Worm (Caenorhabditis elegans): ENCODE measurements around the gene K04A8.1.

DNA sequence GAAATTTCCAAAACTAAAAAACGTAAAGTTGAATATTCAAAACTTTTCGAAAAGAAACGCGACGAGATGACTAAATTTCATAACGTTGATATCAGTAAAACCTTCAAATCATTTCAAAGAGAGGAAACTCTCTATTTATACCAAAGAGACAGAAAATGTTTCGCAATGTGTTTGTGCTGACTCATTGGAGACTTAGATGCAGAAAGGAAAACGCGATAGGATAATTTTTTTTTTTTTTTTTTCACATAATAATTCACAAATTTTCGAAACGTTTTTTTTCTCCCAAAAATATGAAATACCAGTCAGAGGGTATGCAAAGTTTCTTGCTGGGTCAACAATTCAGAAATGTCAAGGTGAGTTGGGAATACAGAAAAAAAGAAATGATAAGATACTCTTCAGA is 40.1 kb downstream of the K04A8.1 start:
- TF ChIP-seq nhr-42 (GFP tag; IDR thresholded peaks at IDR 0.05): no peak
- TF ChIP-seq lin-13 (GFP tag; optimal IDR thresholded peaks at IDR 0.05): no peak
- TF ChIP-seq lin-38 (GFP tag; IDR thresholded peaks at IDR 0.05): no peak; the same call in 1 of the 2 replicates
- TF ChIP-seq ZK546.5 (tag; optimal IDR thresholded peaks at IDR 0.05): no peak
- TF ChIP-seq lsy-2 (tag; optimal IDR thresholded peaks at IDR 0.05): peak in 1 of 2 experiments; percentile 46
- no peak; the same call in 1 of the 2 replicates for TF ChIP-seq pha-4 (GFP tag; IDR thresholded peaks at IDR 0.05)
- TF ChIP-seq pha-4 (tag; optimal IDR thresholded peaks at IDR 0.05): no peak
- TF ChIP-seq zag-1 (tag; optimal IDR thresholded peaks at IDR 0.05): no peak
- TF ChIP-seq spr-3 (GFP tag; optimal IDR thresholded peaks at IDR 0.05): no peak
- TF ChIP-seq R02D3.7 (tag; optimal IDR thresholded peaks at IDR 0.05): no peak
- TF ChIP-seq lin-39 (tag; optimal IDR thresholded peaks at IDR 0.05): no peak
